Worm (Caenorhabditis elegans) whole organism, young adult: Measurements from ENCODE around the gene mtrr-1.

Experiments
- B0035.1 ChIP-seq: sonication (generic microtip); optimal IDR thresholded peaks from 2 replicates; lab custom pipeline; 2016; ENCODE audit warnings: missing genetic modification characterization, mild to moderate bottlenecking, missing compliant biosample characterization, missing genotype, missing genetic modification reagents
- C17E4.6 ChIP-seq: fragments of 200-800 bp; sonication (Bioruptor generic); IDR thresholded peaks from 2 replicates; pipeline ENCODE4 v1.3.6; 2022; ENCODE audit warnings: missing genetic modification reagents, missing genetic modification characterization, missing compliant biosample characterization
- D2030.7 ChIP-seq: fragments of 200-800 bp; sonication (Bioruptor generic); IDR thresholded peaks from 2 replicates; pipeline ENCODE4 v1.3.6; 2022; ENCODE audit warnings: missing genetic modification reagents, missing genetic modification characterization, missing compliant biosample characterization
- F22D6.2 ChIP-seq: sonication (generic microtip); optimal IDR thresholded peaks from 2 replicates; lab custom pipeline; 2016; ENCODE audit warnings: mild to moderate bottlenecking, missing genetic modification characterization, missing compliant biosample characterization
- F55B11.4 ChIP-seq: sonication (generic microtip); optimal IDR thresholded peaks from 2 replicates; lab custom pipeline; 2016; ENCODE audit warnings: missing compliant biosample characterization, missing genetic modification characterization, borderline replicate concordance; ENCODE audit not compliant: insufficient read depth
- K11D2.4 ChIP-seq: fragments of 200-800 bp; sonication (Bioruptor generic); IDR thresholded peaks from 2 replicates; pipeline ENCODE4 v1.3.6; 2022; ENCODE audit warnings: missing genetic modification reagents, missing genetic modification characterization, missing compliant biosample characterization
- Y95B8A.8 ChIP-seq: fragments of 200-800 bp; sonication (Bioruptor generic); IDR thresholded peaks from 2 replicates; pipeline ENCODE4 v1.3.6; 2022; ENCODE audit warnings: missing genetic modification reagents, missing genetic modification characterization, missing compliant biosample characterization
- ZK185.1 ChIP-seq: sonication (generic microtip); optimal IDR thresholded peaks from 2 replicates; lab custom pipeline; 2016; ENCODE audit warnings: mild to moderate bottlenecking, missing genetic modification characterization, missing compliant biosample characterization; ENCODE audit not compliant: poor library complexity, severe bottlenecking
- akir-1 ChIP-seq: fragments of 200-800 bp; sonication (Bioruptor generic); optimal IDR thresholded peaks from 2 replicates; lab custom pipeline; 2018; ENCODE audit warnings: mild to moderate bottlenecking, missing genetic modification characterization, moderate library complexity, missing compliant biosample characterization
- attf-3 ChIP-seq: fragments of 200-800 bp; sonication (Bioruptor generic); conservative IDR thresholded peaks from 2 replicates; pipeline ENCODE4 v1.3.6; 2022; ENCODE audit warnings: missing genetic modification reagents, missing genetic modification characterization, missing compliant biosample characterization
- ceh-58 ChIP-seq: fragments of 200-800 bp; sonication (Bioruptor generic); IDR thresholded peaks from 2 replicates; pipeline ENCODE4 v1.3.6; 2022; ENCODE audit warnings: missing genetic modification characterization, missing compliant biosample characterization
- dpff-1 ChIP-seq: sonication (generic microtip); optimal IDR thresholded peaks from 2 replicates; lab custom pipeline; 2017; ENCODE audit warnings: mild to moderate bottlenecking, missing genetic modification characterization, missing compliant biosample characterization
- dpl-1 ChIP-seq: fragments of 150-350 bp; optimal IDR thresholded peaks from 2 replicates; lab custom pipeline; 2014; ENCODE audit warnings: missing biosample characterization, missing genetic modification reagents, missing genetic modification characterization
- egl-18 ChIP-seq: fragments of 200-800 bp; sonication (Bioruptor generic); IDR thresholded peaks from 2 replicates; pipeline ENCODE4 v1.3.6; 2022; ENCODE audit warnings: missing genetic modification reagents, missing genetic modification characterization, missing compliant biosample characterization
- him-1 ChIP-seq: sonication (generic microtip); optimal IDR thresholded peaks from 2 replicates; lab custom pipeline; 2016; ENCODE audit warnings: missing genotype, missing genetic modification reagents, missing genetic modification characterization, missing compliant biosample characterization
- hmg-20 ChIP-seq: fragments of 200-800 bp; sonication (Bioruptor generic); IDR thresholded peaks from 2 replicates; pipeline ENCODE4 v1.3.6; 2022; ENCODE audit warnings: missing genetic modification reagents, missing genetic modification characterization, missing compliant biosample characterization
- lin-35 ChIP-seq, 3 experiments: fragments of 150-350 bp in 2 of 3; sonication (generic microtip) in 1 of 3; optimal IDR thresholded peaks; 2 replicates each; lab custom pipeline; 2014 to 2018; ENCODE audit warnings: missing biosample characterization in 3 of 3, missing genetic modification characterization in 3 of 3, missing genetic modification reagents in 3 of 3
- lin-40 ChIP-seq: sonication (generic microtip); optimal IDR thresholded peaks from 2 replicates; lab custom pipeline; 2016; ENCODE audit warnings: missing genetic modification characterization, mild to moderate bottlenecking, missing compliant biosample characterization, missing genotype, missing genetic modification reagents
- lir-1 ChIP-seq: fragments of 200-800 bp; sonication (Bioruptor generic); conservative IDR thresholded peaks from 2 replicates; pipeline ENCODE4 v1.3.6; 2022; ENCODE audit warnings: missing genetic modification reagents, missing genetic modification characterization, missing compliant biosample characterization
- lsl-1 ChIP-seq: fragments of 200-800 bp; sonication (Bioruptor generic); optimal IDR thresholded peaks from 2 replicates; lab custom pipeline; 2018; ENCODE audit warnings: mild to moderate bottlenecking, missing genetic modification characterization, moderate library complexity, missing compliant biosample characterization
- lsy-27 ChIP-seq: sonication (generic microtip); optimal IDR thresholded peaks from 2 replicates; lab custom pipeline; 2017; ENCODE audit warnings: missing genetic modification characterization, mild to moderate bottlenecking, missing compliant biosample characterization, antibody characterized with exemption, missing genotype, borderline replicate concordance; ENCODE audit not compliant: insufficient read depth
- mxl-1 ChIP-seq: sonication (generic microtip); optimal IDR thresholded peaks from 2 replicates; lab custom pipeline; 2016; ENCODE audit warnings: missing genetic modification characterization, missing compliant biosample characterization
- nfyb-1 ChIP-seq: fragments of 200-800 bp; sonication (Bioruptor generic); IDR thresholded peaks from 2 replicates; pipeline ENCODE4 v1.3.6; 2022; ENCODE audit warnings: missing genetic modification reagents, missing genetic modification characterization, missing compliant biosample characterization
- nhr-80 ChIP-seq: sonication (generic microtip); optimal IDR thresholded peaks from 2 replicates; lab custom pipeline; 2016; ENCODE audit warnings: missing genetic modification characterization, missing compliant biosample characterization
- nhr-90 ChIP-seq: sonication (generic microtip); optimal IDR thresholded peaks from 2 replicates; lab custom pipeline; 2016; ENCODE audit warnings: missing genotype, mild to moderate bottlenecking, missing genetic modification characterization, missing compliant biosample characterization
- rcor-1 ChIP-seq: fragments of 200-800 bp; sonication (Bioruptor generic); IDR thresholded peaks from 2 replicates; pipeline ENCODE4 v1.3.6; 2022; ENCODE audit warnings: missing genetic modification reagents, missing genetic modification characterization, missing compliant biosample characterization
- rec-8 ChIP-seq, 2 experiments: sonication (generic microtip); optimal IDR thresholded peaks; 2 replicates each; lab custom pipeline; 2016; ENCODE audit warnings: mild to moderate bottlenecking in 2 of 2, missing genetic modification characterization in 2 of 2, missing genetic modification reagents in 2 of 2, missing genotype in 2 of 2, missing biosample characterization in 1 of 2, missing compliant biosample characterization in 1 of 2, moderate library complexity in 1 of 2
- repo-1 ChIP-seq: sonication (generic microtip); optimal IDR thresholded peaks from 2 replicates; lab custom pipeline; 2017; ENCODE audit warnings: mild to moderate bottlenecking, missing genetic modification characterization, missing compliant biosample characterization
- rpc-1 ChIP-seq, 2 experiments: fragments of 150-350 bp in 1 of 2; sonication (generic microtip) in 1 of 2; optimal IDR thresholded peaks; 2 replicates each; lab custom pipeline; 2014 to 2018; ENCODE audit warnings: missing biosample characterization in 1 of 2, missing genetic modification characterization in 1 of 2, missing genetic modification reagents in 1 of 2, missing genotype in 1 of 2
- sea-2 ChIP-seq: fragments of 200-800 bp; sonication (Bioruptor generic); IDR thresholded peaks from 2 replicates; pipeline ENCODE4 v1.3.6; 2022; ENCODE audit warnings: missing genetic modification characterization, missing compliant biosample characterization
- snpc-1.1 ChIP-seq: sonication (generic microtip); optimal IDR thresholded peaks from 2 replicates; lab custom pipeline; 2017; ENCODE audit warnings: missing genetic modification characterization, mild to moderate bottlenecking, missing compliant biosample characterization, antibody characterized with exemption, moderate library complexity, missing genotype, missing genetic modification reagents; ENCODE audit not compliant: insufficient read depth
- somi-1 ChIP-seq: fragments of 200-800 bp; sonication (Bioruptor generic); optimal IDR thresholded peaks from 2 replicates; lab custom pipeline; 2018; ENCODE audit warnings: mild to moderate bottlenecking, missing genetic modification characterization, missing compliant biosample characterization
- sptf-2 ChIP-seq: fragments of 200-800 bp; sonication (Bioruptor generic); optimal IDR thresholded peaks from 2 replicates; lab custom pipeline; 2018; ENCODE audit warnings: mild to moderate bottlenecking, missing genetic modification characterization, missing compliant biosample characterization
- tbp1 ChIP-seq: fragments of 200-800 bp; sonication (Bioruptor generic); optimal IDR thresholded peaks from 2 replicates; lab custom pipeline; 2018; ENCODE audit warnings: mild to moderate bottlenecking, missing genetic modification characterization, missing compliant biosample characterization
- tlf-1 ChIP-seq: fragments of 200-800 bp; sonication (Bioruptor generic); optimal IDR thresholded peaks from 2 replicates; lab custom pipeline; 2018; ENCODE audit warnings: mild to moderate bottlenecking, missing genetic modification characterization, missing compliant biosample characterization
- zfh-2 ChIP-seq: fragments of 200-800 bp; sonication (Bioruptor generic); conservative IDR thresholded peaks from 2 replicates; pipeline ENCODE4 v1.3.6; 2022; ENCODE audit warnings: missing genetic modification reagents, missing genetic modification characterization, missing compliant biosample characterization
- zim-3 ChIP-seq: sonication (generic microtip); optimal IDR thresholded peaks from 2 replicates; lab custom pipeline; 2017; ENCODE audit warnings: mild to moderate bottlenecking, missing genetic modification characterization, moderate library complexity, missing compliant biosample characterization
- ztf-18 ChIP-seq: sonication (generic microtip); optimal IDR thresholded peaks from 2 replicates; lab custom pipeline; 2016; ENCODE audit warnings: missing genotype, mild to moderate bottlenecking, missing genetic modification characterization, missing compliant biosample characterization
- ztf-26 ChIP-seq: sonication (generic microtip); optimal IDR thresholded peaks from 2 replicates; lab custom pipeline; 2017; ENCODE audit warnings: missing genetic modification characterization, missing compliant biosample characterization

The mtrr-1 gene

ce11 chrII:9261931-9262562 lies 23.7 kb upstream of the mtrr-1 start, which contains the start of gene aqp-2:
aqp-2 (minus strand) TSS chrII:9261981.
- TF ChIP-seq akir-1 (no peak), zfh-2 (GFP tag; lab: Robert Waterston, UW) (0 out of 2 replicates have a peak, but pooled peaks have one; percentile 28), nhr-80 (no peak), lir-1 (GFP tag; lab: Robert Waterston, UW) (no peak), hmg-20 (GFP tag; lab: Robert Waterston, UW) (no peak), nfyb-1 (GFP tag; lab: Robert Waterston, UW) (no peak)
- TF ChIP-seq, all 124 proteins: peak for 1

ce11 chrII:9262845-9263402 lies 22.9 kb upstream of the mtrr-1 start:
- TF ChIP-seq mxl-1 (tag; lab: Kevin White, UChicago) (no peak), zfh-2 (GFP tag; lab: Robert Waterston, UW) (0 out of 2 replicates have a peak, but pooled peaks have one; percentile 9), nhr-90 (no peak)

DNA sequence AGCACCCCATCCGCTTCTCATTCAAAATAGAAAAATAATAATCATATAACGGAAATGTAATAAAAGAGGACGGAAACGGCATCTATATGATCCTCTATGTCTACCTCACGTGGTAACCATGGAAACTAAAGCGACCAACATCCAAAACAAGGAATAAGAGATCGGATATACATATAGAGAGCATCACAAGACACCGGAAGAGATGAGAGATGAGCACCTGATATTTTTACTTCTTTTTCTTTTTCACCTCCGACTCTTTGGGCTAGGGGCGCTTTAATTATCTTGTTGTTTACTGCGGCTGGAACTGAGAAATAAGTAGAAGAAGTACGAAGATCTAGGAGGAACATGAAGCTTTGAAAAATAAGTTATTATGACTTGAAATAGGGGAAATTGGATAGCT lies 22.0 kb upstream of the mtrr-1 start:
- no peak for TF ChIP-seq K11D2.4 (GFP tag; lab: Robert Waterston, UW)
- TF ChIP-seq Y95B8A.8 (GFP tag; lab: Robert Waterston, UW): no peak
- no peak for TF ChIP-seq him-1 (tag; lab: Kevin White, UChicago)
- no peak for TF ChIP-seq tbp1 (GFP tag; lab: Kevin White, UChicago)
- TF ChIP-seq F22D6.2 (tag; lab: Kevin White, UChicago): no peak
- no peak for TF ChIP-seq sea-2 (GFP tag; lab: Robert Waterston, UW)
- no peak for TF ChIP-seq F55B11.4 (tag; lab: Kevin White, UChicago)
- no peak for TF ChIP-seq rec-8 (tag; optimal IDR thresholded peaks at IDR 0.05; lab: Kevin White, UChicago)
- TF ChIP-seq ztf-26: no peak
- no peak for TF ChIP-seq attf-3 (GFP tag; lab: Robert Waterston, UW)
- no peak for TF ChIP-seq dpff-1 (tag; lab: Kevin White, UChicago)
- TF ChIP-seq zim-3 (tag; lab: Kevin White, UChicago): no peak
- TF ChIP-seq repo-1: no peak
- no peak for TF ChIP-seq sptf-2 (GFP tag; lab: Kevin White, UChicago)
- TF ChIP-seq lin-35 (GFP tag; optimal IDR thresholded peaks at IDR 0.05; lab: Kevin White, UChicago): no peak
- TF ChIP-seq D2030.7: no peak
- TF ChIP-seq lsy-27 (tag; lab: Kevin White, UChicago): no peak
- no peak for TF ChIP-seq rcor-1 (GFP tag; lab: Robert Waterston, UW)
- no peak for TF ChIP-seq tlf-1 (GFP tag; lab: Kevin White, UChicago)
- no peak for TF ChIP-seq egl-18
- TF ChIP-seq, all 124 proteins: peak for 0

ce11 chrII:9264689-9265278 lies 21.0 kb upstream of the mtrr-1 start:
- TF ChIP-seq C17E4.6 (GFP tag; lab: Robert Waterston, UW) (no peak), egl-18 (no peak)
- TF ChIP-seq, all 124 proteins: peak for 0

DNA sequence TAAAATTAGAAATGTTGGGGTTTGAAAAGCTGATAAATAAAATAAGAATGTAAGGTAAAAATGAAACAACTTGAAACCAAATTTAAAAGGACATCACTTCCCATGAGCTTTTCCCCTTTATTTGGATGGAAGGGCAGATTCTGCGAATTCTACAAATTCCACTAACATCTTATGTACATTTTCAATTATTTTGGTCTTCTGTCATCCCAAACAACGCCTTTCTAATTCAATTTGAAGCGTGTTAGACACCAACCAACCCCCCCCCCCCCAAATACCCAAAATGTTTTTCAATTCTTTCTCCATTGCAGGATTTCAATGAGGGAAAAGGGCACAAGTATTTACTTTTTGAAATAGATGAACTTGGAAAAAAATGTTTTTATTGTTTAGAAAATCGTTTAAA lies 20.1 kb upstream of the mtrr-1 start:
- TF ChIP-seq F22D6.2 (tag; lab: Kevin White, UChicago): no peak
- TF ChIP-seq ceh-58 (GFP tag; lab: Robert Waterston, UW): no peak
- no peak for TF ChIP-seq him-1 (tag; lab: Kevin White, UChicago)
- no peak for TF ChIP-seq somi-1 (GFP tag; lab: Kevin White, UChicago)
- no peak for TF ChIP-seq B0035.1 (tag; lab: Kevin White, UChicago)
- no peak for TF ChIP-seq rpc-1 (optimal IDR thresholded peaks at IDR 0.05; lab: Kevin White, UChicago)
- TF ChIP-seq rpc-1 (tag; optimal IDR thresholded peaks at IDR 0.05; lab: Kevin White, UChicago): no peak
- no peak for TF ChIP-seq snpc-1.1 (tag; lab: Kevin White, UChicago)
- TF ChIP-seq lin-40 (tag; lab: Kevin White, UChicago): no peak
- no peak for TF ChIP-seq ztf-18 (tag; lab: Kevin White, UChicago)
- no peak for TF ChIP-seq rcor-1 (GFP tag; lab: Robert Waterston, UW)
- no peak for TF ChIP-seq dpl-1 (GFP tag; lab: Kevin White, UChicago)
- no peak for TF ChIP-seq ZK185.1 (tag; lab: Kevin White, UChicago)
- TF ChIP-seq lsl-1 (GFP tag; lab: Kevin White, UChicago): no peak
